Fruit fly (Drosophila melanogaster): Measurements from ENCODE around the gene CG14879.

dm6 chr3R:16350400-16350799 lies 1.4 kb upstream of the CG14879 start:
- no peak for TF ChIP-seq psq (optimal IDR thresholded peaks at IDR 0.05)
- no peak for TF ChIP-seq h (optimal IDR thresholded peaks at IDR 0.05)
- TF ChIP-seq Sin3A (optimal IDR thresholded peaks at IDR 0.05): no peak
- TF ChIP-seq ttk (optimal IDR thresholded peaks at IDR 0.05): no peak
- TF ChIP-seq Myc (optimal IDR thresholded peaks at IDR 0.05): no peak

All from Kc167 (cell line).